Worm (Caenorhabditis elegans): ENCODE measurements around the gene M7.12.

M7.12 gene

DNA sequence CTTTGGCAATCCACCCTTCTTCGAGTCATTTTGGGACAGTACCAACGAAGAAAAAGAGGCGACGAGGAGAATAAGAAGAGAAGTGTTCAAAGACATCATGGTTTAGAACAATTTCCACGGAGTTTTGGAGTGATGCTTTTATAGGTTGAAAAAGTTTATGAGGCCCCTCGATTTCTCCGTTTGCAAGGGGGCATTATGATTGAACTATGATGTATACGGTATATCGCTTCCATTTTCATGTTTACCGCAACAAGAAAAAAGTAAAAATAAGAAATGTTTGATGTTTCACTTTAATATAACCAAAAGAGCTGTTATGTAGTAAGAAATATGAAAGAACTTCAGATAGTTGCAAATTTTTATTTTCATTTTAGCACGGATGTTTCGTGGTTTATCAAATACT lies 3.6 kb upstream of the M7.12 start, which contains the start of gene srlf-18:
Gene srlf-18, minus strand, starts transcription at position 101 of the 400 bp plus-strand sequence.
- TF ChIP-seq drap-1 (GFP tag; optimal IDR thresholded peaks at IDR 0.05) (no peak), ceh-83 (GFP tag; optimal IDR thresholded peaks at IDR 0.05) (no peak), nhr-76 (tag; optimal IDR thresholded peaks at IDR 0.05) (no peak), hlh-1 (tag; optimal IDR thresholded peaks at IDR 0.05) (no peak), unc-120 (tag; optimal IDR thresholded peaks at IDR 0.05; ENCODE audit: poor library complexity, severe bottlenecking) (no peak), nhr-2 (tag; optimal IDR thresholded peaks at IDR 0.05) (no peak)

ce11 chrIV:11100271-11100670 lies 2.5 kb upstream of the M7.12 start, which contains the start of gene str-3:
Gene str-3, minus strand, starts transcription at chrIV:11100371.
- TF ChIP-seq elt-1 (tag; optimal IDR thresholded peaks at IDR 0.05; ENCODE audit: borderline replicate concordance, insufficient read depth), result no peak
- no peak for TF ChIP-seq sem-2 (GFP tag; optimal IDR thresholded peaks at IDR 0.05)
- TF ChIP-seq snpc-4 (tag; optimal IDR thresholded peaks at IDR 0.05), result no peak
- TF ChIP-seq nhr-28 (tag; optimal IDR thresholded peaks at IDR 0.05), result no peak
- no peak for TF ChIP-seq ztf-11 (tag; optimal IDR thresholded peaks at IDR 0.05)

DNA sequence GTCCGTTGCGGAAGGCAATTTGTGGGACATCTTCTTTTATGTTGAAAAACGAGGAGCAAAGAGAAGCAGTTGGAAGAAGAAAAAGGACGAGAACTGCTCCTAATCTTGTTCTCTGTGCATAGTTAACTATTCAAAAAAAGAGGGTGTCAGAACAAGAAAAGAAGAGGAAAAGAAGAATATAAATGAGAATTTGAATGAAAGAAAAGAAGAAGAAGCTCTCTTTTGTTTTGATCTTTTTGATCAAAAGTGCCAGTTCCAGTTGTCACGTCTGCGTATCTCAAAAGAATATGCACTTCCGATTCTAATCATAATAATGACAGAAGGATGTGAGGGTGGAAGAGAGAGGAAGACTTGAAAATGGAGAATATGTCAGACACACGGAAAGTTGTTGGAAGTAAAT lies 2.8 kb downstream of the M7.12 start, which contains the start of gene M7.8:
Gene M7.8, minus strand, starts transcription at position 112 of the 400 bp plus-strand sequence.
- no peak for TF ChIP-seq nhr-76 (tag; optimal IDR thresholded peaks at IDR 0.05)
- no peak for TF ChIP-seq snpc-4 (tag; optimal IDR thresholded peaks at IDR 0.05)
- TF ChIP-seq ces-1 (GFP tag; optimal IDR thresholded peaks at IDR 0.05), result peak; percentile 53
- no peak for TF ChIP-seq unc-39 (tag; optimal IDR thresholded peaks at IDR 0.05)
- peak; percentile 32 for TF ChIP-seq unc-62 (GFP tag; optimal IDR thresholded peaks at IDR 0.05)
- TF ChIP-seq ceh-43 (GFP tag; optimal IDR thresholded peaks at IDR 0.05), result no peak

ce11 chrIV:11094052-11094451 lies 3.7 kb downstream of the M7.12 start:
- TF ChIP-seq sptf-1 (tag; optimal IDR thresholded peaks at IDR 0.05) (no peak), zip-8 (tag; optimal IDR thresholded peaks at IDR 0.05) (no peak), ham-2 (GFP tag; optimal IDR thresholded peaks at IDR 0.05) (no peak), sem-2 (GFP tag; optimal IDR thresholded peaks at IDR 0.05) (no peak), elt-3 (tag; optimal IDR thresholded peaks at IDR 0.05) (no peak), bed-3 (GFP tag; optimal IDR thresholded peaks at IDR 0.05) (no peak), lsy-2 (tag; optimal IDR thresholded peaks at IDR 0.05) (no peak), cnd-1 (tag; optimal IDR thresholded peaks at IDR 0.05) (no peak), nhr-2 (tag; optimal IDR thresholded peaks at IDR 0.05) (no peak), ceh-43 (GFP tag; optimal IDR thresholded peaks at IDR 0.05) (no peak), mep-1 (tag; optimal IDR thresholded peaks at IDR 0.05) (no peak)

ce11 chrIV:11092502-11093080 lies 5.2 kb downstream of the M7.12 start, which contains the start of gene bcc-1:
Gene bcc-1, minus strand, starts transcription at chrIV:11092552.
- TF ChIP-seq unc-62 (GFP tag; optimal IDR thresholded peaks at IDR 0.05), result no peak
- TF ChIP-seq nhr-76 (tag; optimal IDR thresholded peaks at IDR 0.05), result no peak
- TF ChIP-seq ceh-83 (GFP tag; optimal IDR thresholded peaks at IDR 0.05), result no peak
- TF ChIP-seq hlh-1 (tag; optimal IDR thresholded peaks at IDR 0.05), result no peak
- no peak for TF ChIP-seq nhr-12 (tag; optimal IDR thresholded peaks at IDR 0.05)
- TF ChIP-seq snpc-4 (tag; optimal IDR thresholded peaks at IDR 0.05), result no peak
- TF ChIP-seq elt-3 (tag; optimal IDR thresholded peaks at IDR 0.05), result no peak
- no peak for TF ChIP-seq elt-1 (tag; optimal IDR thresholded peaks at IDR 0.05; ENCODE audit: borderline replicate concordance, insufficient read depth)
- TF ChIP-seq mls-2 (tag; optimal IDR thresholded peaks at IDR 0.05), result no peak
- TF ChIP-seq ces-1 (GFP tag; optimal IDR thresholded peaks at IDR 0.05), result no peak
- no peak for TF ChIP-seq tbx-8 (GFP tag; optimal IDR thresholded peaks at IDR 0.05)
- no peak for TF ChIP-seq blmp-1 (tag; optimal IDR thresholded peaks at IDR 0.05)
- TF ChIP-seq nhr-28 (tag; optimal IDR thresholded peaks at IDR 0.05), result no peak
- TF ChIP-seq nhr-237 (tag; optimal IDR thresholded peaks at IDR 0.05), result no peak
- TF ChIP-seq pha-4 (tag; optimal IDR thresholded peaks at IDR 0.05), result no peak
- TF ChIP-seq zip-8 (tag; optimal IDR thresholded peaks at IDR 0.05), result no peak
- TF ChIP-seq bed-3 (GFP tag; optimal IDR thresholded peaks at IDR 0.05), result no peak
- TF ChIP-seq unc-120 (tag; optimal IDR thresholded peaks at IDR 0.05; ENCODE audit: poor library complexity, severe bottlenecking), result no peak

DNA sequence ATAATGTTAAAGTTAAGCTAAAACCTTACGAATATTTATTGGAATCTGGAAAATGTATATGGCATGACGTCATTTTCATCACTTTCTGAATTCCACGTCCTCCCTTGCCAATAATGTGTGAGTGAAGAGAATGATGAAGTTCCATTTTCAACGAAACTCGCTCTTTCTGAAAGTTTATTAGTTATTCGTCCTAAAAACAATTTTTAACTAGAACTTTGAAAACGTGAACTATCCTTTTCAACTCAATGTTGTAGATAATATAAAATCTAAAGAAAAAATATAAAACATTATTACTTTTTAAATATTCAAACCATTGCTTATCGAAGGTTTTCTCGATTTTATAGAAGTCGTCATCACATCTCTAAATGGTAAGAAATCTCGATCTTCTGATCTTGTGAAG lies 8.3 kb downstream of the M7.12 start, which contains the start of gene M7.7:
Gene M7.7, plus strand, starts transcription at position 301 of the 400 bp plus-strand sequence.
- TF ChIP-seq M03D4.4 (tag; optimal IDR thresholded peaks at IDR 0.05), result no peak
- TF ChIP-seq elt-1 (tag; optimal IDR thresholded peaks at IDR 0.05; ENCODE audit: borderline replicate concordance, insufficient read depth), result no peak
- no peak for TF ChIP-seq mab-5 (tag; optimal IDR thresholded peaks at IDR 0.05)
- TF ChIP-seq ham-2 (GFP tag; optimal IDR thresholded peaks at IDR 0.05), result no peak
- no peak for TF ChIP-seq mls-2 (tag; optimal IDR thresholded peaks at IDR 0.05)
- TF ChIP-seq sptf-1 (tag; optimal IDR thresholded peaks at IDR 0.05), result no peak
- TF ChIP-seq bed-3 (GFP tag; optimal IDR thresholded peaks at IDR 0.05), result no peak
- no peak for TF ChIP-seq snpc-4 (tag; optimal IDR thresholded peaks at IDR 0.05)
- no peak for TF ChIP-seq blmp-1 (tag; optimal IDR thresholded peaks at IDR 0.05)
- no peak for TF ChIP-seq lin-32 (GFP tag; optimal IDR thresholded peaks at IDR 0.05)
- TF ChIP-seq ceh-83 (GFP tag; optimal IDR thresholded peaks at IDR 0.05), result no peak
- TF ChIP-seq unc-39 (tag; optimal IDR thresholded peaks at IDR 0.05), result no peak
- no peak for TF ChIP-seq pha-4 (tag; optimal IDR thresholded peaks at IDR 0.05)
- TF ChIP-seq ceh-39 (tag; optimal IDR thresholded peaks at IDR 0.05), result no peak
- no peak for TF ChIP-seq nhr-76 (tag; optimal IDR thresholded peaks at IDR 0.05)
- no peak for TF ChIP-seq ztf-11 (tag; optimal IDR thresholded peaks at IDR 0.05)
- no peak for TF ChIP-seq ces-1 (GFP tag; optimal IDR thresholded peaks at IDR 0.05)
- no peak for TF ChIP-seq drap-1 (GFP tag; optimal IDR thresholded peaks at IDR 0.05)

Data from whole organism, mixed stage, embryonic.